Fruit fly (Drosophila melanogaster): ENCODE measurements around the gene ogre.

ogre gene

DNA sequence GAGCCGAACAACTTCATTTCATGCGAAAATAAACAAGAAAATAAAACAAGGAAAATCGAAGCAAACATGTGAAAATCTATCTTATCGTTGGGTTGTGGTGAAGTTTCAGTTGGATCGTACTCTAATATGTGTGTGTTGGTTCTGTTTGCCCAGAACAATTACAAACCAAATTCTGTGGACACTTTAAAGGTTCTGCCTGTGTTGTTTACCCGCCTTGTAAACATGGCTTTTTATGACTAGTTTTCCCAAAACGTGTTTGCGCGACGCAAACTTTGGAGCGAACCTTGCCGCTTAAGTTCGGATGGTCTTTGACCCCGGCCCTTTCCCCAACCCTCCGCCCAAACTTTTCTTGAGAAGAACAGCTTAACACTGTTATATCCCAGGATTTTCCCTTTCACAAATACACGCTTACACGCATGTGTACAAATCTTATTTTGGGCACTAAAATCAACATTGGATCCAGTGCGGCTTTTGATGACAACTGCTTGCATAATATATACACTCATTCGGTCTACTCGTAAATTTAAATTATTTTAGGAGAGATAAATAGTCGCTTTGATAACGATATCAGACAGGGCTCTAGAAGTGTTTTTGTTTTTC lies 13.1 kb upstream of the ogre start (continued):
- no peak for TF ChIP-seq Gug (GFP tag; IDR thresholded peaks at IDR 0.05)
- TF ChIP-seq ken (GFP tag; IDR thresholded peaks at IDR 0.05) = peak; percentile 76; the same call in 2 of the 3 replicates
- peak; percentile 62 for TF ChIP-seq CG31388 (GFP tag; optimal IDR thresholded peaks at IDR 0.05)
- peak; percentile 80 for TF ChIP-seq CG5180 (GFP tag; optimal IDR thresholded peaks at IDR 0.05)
- peak; percentile 76 for TF ChIP-seq CG10654 (GFP tag; optimal IDR thresholded peaks at IDR 0.05)
- peak; percentile 57; the same call in 1 of the 2 replicates for TF ChIP-seq stc (GFP tag; IDR thresholded peaks at IDR 0.05)
- TF ChIP-seq dpn (GFP tag; optimal IDR thresholded peaks at IDR 0.05) = peak; percentile 47 to 70
- peak; percentile 64 for TF ChIP-seq Rfx (GFP tag; IDR thresholded peaks at IDR 0.05)
- peak; percentile 91 for TF ChIP-seq CG1233 (GFP tag; optimal IDR thresholded peaks at IDR 0.05)
- TF ChIP-seq btn (GFP tag; optimal IDR thresholded peaks at IDR 0.05) = peak; percentile 88
- peak; percentile 61 for TF ChIP-seq ems (GFP tag; optimal IDR thresholded peaks at IDR 0.05)
- no peak for TF ChIP-seq Tbp (GFP tag; optimal IDR thresholded peaks at IDR 0.05)
- peak; percentile 44; the same call in 1 of the 2 replicates for TF ChIP-seq CG11696 (GFP tag; IDR thresholded peaks at IDR 0.05)
- TF ChIP-seq vvl (GFP tag; IDR thresholded peaks at IDR 0.05) = peak; percentile 79
- TF ChIP-seq CG7372 (GFP tag; IDR thresholded peaks at IDR 0.05) = 0 out of 2 replicates have a peak, but pooled peaks have one; percentile 27
- TF ChIP-seq CG18011 (GFP tag; optimal IDR thresholded peaks at IDR 0.05) = peak; percentile 39
- TF ChIP-seq CTCF (GFP tag; optimal IDR thresholded peaks at IDR 0.05) = peak; percentile 30
- TF ChIP-seq CG8388 (GFP tag; optimal IDR thresholded peaks at IDR 0.05) = peak; percentile 61
- TF ChIP-seq CG11560 (tag; IDR thresholded peaks at IDR 0.05) = no peak
- no peak; the same call in 1 of the 2 replicates for TF ChIP-seq NFAT (GFP tag; IDR thresholded peaks at IDR 0.05)
- peak in 1 of 2 experiments; percentile 89 for TF ChIP-seq Hr51 (GFP tag; optimal IDR thresholded peaks at IDR 0.05)
- TF ChIP-seq Nf-YA (GFP tag; IDR thresholded peaks at IDR 0.05) = peak; percentile 39; the same call in 1 of the 2 replicates
- peak; percentile 94 for TF ChIP-seq NC2β (GFP tag; optimal IDR thresholded peaks at IDR 0.05)
- peak; percentile 84 for TF ChIP-seq schlank (tag; optimal IDR thresholded peaks at IDR 0.05)
- peak; percentile 20; the same call in 1 of the 2 replicates for TF ChIP-seq gsb (GFP tag; IDR thresholded peaks at IDR 0.05)
- peak; percentile 39 for TF ChIP-seq Oli (tag; optimal IDR thresholded peaks at IDR 0.05)
- TF ChIP-seq CG31441 (GFP tag; IDR thresholded peaks at IDR 0.05) = peak; percentile 77
- TF ChIP-seq ham (GFP tag; IDR thresholded peaks at IDR 0.05) = no peak; the same call in 1 of the 2 replicates
- TF ChIP-seq CG2120 (GFP tag; optimal IDR thresholded peaks at IDR 0.05) = peak; percentile 46
- TF ChIP-seq CG12769 (tag; optimal IDR thresholded peaks at IDR 0.05) = peak; percentile 75
- TF ChIP-seq pzg (GFP tag; optimal IDR thresholded peaks at IDR 0.05) = no peak
- peak; percentile 79 for TF ChIP-seq twi (tag; optimal IDR thresholded peaks at IDR 0.05)
- peak; percentile 74 for TF ChIP-seq Meics (GFP tag; optimal IDR thresholded peaks at IDR 0.05)
- TF ChIP-seq eve (GFP tag; optimal IDR thresholded peaks at IDR 0.05) = peak in 1 of 2 experiments; percentile 55
- peak; percentile 81 for TF ChIP-seq disco-r (GFP tag; optimal IDR thresholded peaks at IDR 0.05)
- peak; percentile 58 for TF ChIP-seq CG4617 (GFP tag; optimal IDR thresholded peaks at IDR 0.05; ENCODE audit: borderline replicate concordance)
- peak; percentile 39; the same call in 1 of the 2 replicates for TF ChIP-seq ttk (GFP tag; IDR thresholded peaks at IDR 0.05)
- peak; percentile 29 for TF ChIP-seq Chrac-16 (GFP tag; optimal IDR thresholded peaks at IDR 0.05)
- TF ChIP-seq CG13424 (tag; optimal IDR thresholded peaks at IDR 0.05) = peak; percentile 73
- TF ChIP-seq Doc2 (GFP tag; IDR thresholded peaks at IDR 0.05) = no peak
- peak; percentile 42 for TF ChIP-seq az2 (GFP tag; optimal IDR thresholded peaks at IDR 0.05)
- peak; percentile 66 for TF ChIP-seq pfk (GFP tag; optimal IDR thresholded peaks at IDR 0.05)
- TF ChIP-seq E2f1 (GFP tag; IDR thresholded peaks at IDR 0.05) = peak; percentile 66; the same call in 1 of the 2 replicates
- peak; percentile 85 for TF ChIP-seq CG14965 (GFP tag; optimal IDR thresholded peaks at IDR 0.05; ENCODE audit: borderline replicate concordance)
- peak; percentile 30; the same call in 1 of the 2 replicates for TF ChIP-seq CG31224 (GFP tag; IDR thresholded peaks at IDR 0.05)
- TF ChIP-seq Blimp-1 (GFP tag; optimal IDR thresholded peaks at IDR 0.05) = peak; percentile 87
- TF ChIP-seq CG6683 (GFP tag; optimal IDR thresholded peaks at IDR 0.05) = peak; percentile 67
- TF ChIP-seq CG16815 (GFP tag; optimal IDR thresholded peaks at IDR 0.05) = peak; percentile 48
- TF ChIP-seq HLH4C (GFP tag; IDR thresholded peaks at IDR 0.05; ENCODE audit: partially characterized antibody) = no peak
- TF ChIP-seq wor (GFP tag; IDR thresholded peaks at IDR 0.05) = no peak

All from whole organism, embryonic.